Worm (Caenorhabditis elegans) whole organism, dauer: ENCODE results near the gene rps-2.

Experiments
- unc-62 ChIP-seq: sonication (generic microtip); optimal IDR thresholded peaks from 2 replicates; lab custom pipeline; 2017; ENCODE audit warnings: missing biosample characterization, missing genetic modification reagents, missing genetic modification characterization

The rps-2 gene

ce11 chrIV:7881726-7882125, 44.5 kb downstream of the rps-2 start, which contains the start of gene atic-1:
Gene atic-1 (plus strand): TSS chrIV:7882026.
- TF ChIP-seq unc-62 (GFP tag; lab: Kevin White, UChicago): no peak

- no peak for TF ChIP-seq unc-62 (GFP tag; lab: Kevin White, UChicago)
These were observed 45.0 kb downstream of the rps-2 start for ce11 chrIV:7881166-7881565.

ce11 chrIV:7879017-7879416, 47.2 kb downstream of the rps-2 start, which contains the start of gene srt-73:
Gene srt-73 (plus strand): TSS chrIV:7879317.
- no peak for TF ChIP-seq unc-62 (GFP tag; lab: Kevin White, UChicago)

ce11 chrIV:7877781-7878180, 48.4 kb downstream of the rps-2 start, which contains the start of gene kin-26:
Gene kin-26 (minus strand): TSS chrIV:7877881.
- TF ChIP-seq unc-62 (GFP tag; lab: Kevin White, UChicago): no peak

- no peak for TF ChIP-seq unc-62 (GFP tag; lab: Kevin White, UChicago)
These were observed 48.9 kb downstream of the rps-2 start for ce11 chrIV:7877255-7877654.
